Worm (Caenorhabditis elegans): ENCODE results near the gene C35B1.2.

C35B1.2 gene

DNA sequence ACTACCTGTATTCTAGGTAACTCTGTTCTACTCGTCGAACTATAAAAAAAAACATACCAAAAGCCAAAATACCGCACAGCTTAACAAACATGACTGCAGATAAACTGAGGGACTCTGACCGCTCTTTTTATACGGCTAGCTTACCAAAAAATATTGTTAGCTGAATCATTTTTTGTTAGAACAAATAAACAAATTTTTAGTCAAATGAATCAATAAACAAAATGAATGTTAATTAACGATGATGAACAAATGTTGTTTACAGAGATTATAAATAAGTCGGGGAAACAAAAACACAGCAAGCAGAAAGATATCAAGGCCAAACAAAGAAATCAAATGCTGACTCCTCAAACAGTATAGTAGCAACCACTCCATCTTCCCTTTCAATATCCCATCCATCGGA, 22.4 kb upstream of the C35B1.2 start, which contains the start of gene ilys-6 (continued):
- no peak for TF ChIP-seq lin-35 (GFP tag; optimal IDR thresholded peaks at IDR 0.05)

DNA sequence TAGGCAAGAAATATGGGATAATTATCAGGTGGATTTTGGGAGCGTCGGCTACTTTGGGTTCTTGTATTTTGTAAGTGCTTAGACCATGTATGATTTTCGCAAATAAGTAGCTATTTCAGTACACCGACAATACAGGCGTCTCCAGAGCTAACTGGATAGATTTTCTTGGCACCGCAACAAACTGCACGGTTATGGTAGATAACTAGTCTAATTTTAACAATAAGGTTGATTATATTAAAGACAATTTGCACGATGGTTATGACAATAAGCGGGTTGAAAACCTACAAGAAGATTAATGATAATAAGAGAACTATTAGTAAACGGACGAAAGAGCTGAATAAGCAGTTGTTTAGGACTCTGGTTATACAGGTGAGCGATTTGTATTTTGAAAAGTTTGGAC, 18.7 kb upstream of the C35B1.2 start:
- TF ChIP-seq let-607 (tag; optimal IDR thresholded peaks at IDR 0.05), result no peak
- TF ChIP-seq madf-10 (tag; optimal IDR thresholded peaks at IDR 0.05), result no peak
- no peak for TF ChIP-seq zim-3 (tag; optimal IDR thresholded peaks at IDR 0.05)
- no peak for TF ChIP-seq snpc-1.3 (tag; optimal IDR thresholded peaks at IDR 0.05; ENCODE audit: insufficient read depth)
- TF ChIP-seq T26A5.8 (tag; optimal IDR thresholded peaks at IDR 0.05), result no peak
- TF ChIP-seq nfya-1 (tag; optimal IDR thresholded peaks at IDR 0.05; ENCODE audit: borderline replicate concordance, insufficient read depth), result no peak
- TF ChIP-seq mel-28 (tag; optimal IDR thresholded peaks at IDR 0.05; ENCODE audit: borderline replicate concordance), result no peak
- no peak for TF ChIP-seq ztf-25 (GFP tag; IDR thresholded peaks at IDR 0.05)
- no peak for TF ChIP-seq attf-3 (GFP tag; conservative IDR thresholded peaks at IDR 0.05)
- no peak for TF ChIP-seq nhr-179 (tag; optimal IDR thresholded peaks at IDR 0.05)
- no peak for TF ChIP-seq Y67H2A.10 (GFP tag; conservative IDR thresholded peaks at IDR 0.05)
- TF ChIP-seq B0261.1 (tag; optimal IDR thresholded peaks at IDR 0.05), result no peak
- no peak for TF ChIP-seq ama-1 (optimal IDR thresholded peaks at IDR 0.05)
- no peak for TF ChIP-seq ama-1 (GFP tag; optimal IDR thresholded peaks at IDR 0.05)
- TF ChIP-seq akir-1 (GFP tag; optimal IDR thresholded peaks at IDR 0.05), result no peak
- TF ChIP-seq lir-1 (GFP tag; conservative IDR thresholded peaks at IDR 0.05), result no peak
- no peak for TF ChIP-seq snpc-1.1 (tag; optimal IDR thresholded peaks at IDR 0.05; ENCODE audit: insufficient read depth)
- TF ChIP-seq him-1 (tag; optimal IDR thresholded peaks at IDR 0.05), result no peak

DNA sequence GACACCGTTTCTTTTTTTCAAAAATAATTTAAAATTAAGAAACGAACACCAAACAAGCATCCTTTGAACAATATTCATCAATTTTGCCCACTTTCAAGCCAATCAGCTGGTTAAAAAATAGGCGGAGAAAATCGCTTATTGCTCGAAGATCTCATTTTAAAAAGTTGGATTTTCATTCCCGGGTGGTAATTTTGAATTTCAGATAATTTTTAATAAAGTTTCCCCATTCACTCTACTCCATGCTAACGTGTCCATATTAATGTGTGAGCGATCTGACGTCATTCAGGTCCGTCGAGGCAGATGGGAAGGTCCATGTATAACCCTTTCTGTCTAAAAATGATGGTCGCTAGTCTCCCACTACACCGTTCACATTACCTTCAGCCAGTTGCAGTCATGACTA, 17.5 kb upstream of the C35B1.2 start, which contains the start of gene fbxb-55:
Gene fbxb-55 (plus strand): TSS at position 301 of the 400 bp plus-strand sequence.
- no peak for TF ChIP-seq ets-4 (GFP tag; optimal IDR thresholded peaks at IDR 0.05)
- no peak for TF ChIP-seq attf-5 (GFP tag; optimal IDR thresholded peaks at IDR 0.05)

DNA sequence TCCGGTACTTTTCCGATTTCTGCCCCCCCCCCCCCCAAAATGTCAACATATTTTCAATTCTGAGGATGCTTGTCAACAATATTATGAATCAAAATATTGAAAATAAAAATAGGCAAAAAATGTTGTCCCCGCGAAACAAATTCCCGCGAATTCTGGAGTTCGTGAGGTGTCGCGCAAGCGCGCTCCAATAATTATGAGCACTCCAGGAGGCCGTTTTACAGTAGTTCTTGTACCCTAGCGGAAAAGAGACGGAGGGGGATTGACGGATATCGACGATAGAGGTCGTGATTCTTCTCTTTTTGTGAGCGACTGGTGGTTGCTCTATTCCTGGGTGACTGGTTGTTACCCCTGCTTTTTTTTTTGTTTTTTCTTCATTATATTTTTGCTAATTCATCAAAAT, 15.2 kb upstream of the C35B1.2 start:
- TF ChIP-seq ccch-3 (GFP tag; optimal IDR thresholded peaks at IDR 0.05), result no peak
- no peak for TF ChIP-seq Y79H2A.3 (GFP tag; conservative IDR thresholded peaks at IDR 0.05)
- no peak for TF ChIP-seq nfyb-1 (GFP tag; IDR thresholded peaks at IDR 0.05)

DNA sequence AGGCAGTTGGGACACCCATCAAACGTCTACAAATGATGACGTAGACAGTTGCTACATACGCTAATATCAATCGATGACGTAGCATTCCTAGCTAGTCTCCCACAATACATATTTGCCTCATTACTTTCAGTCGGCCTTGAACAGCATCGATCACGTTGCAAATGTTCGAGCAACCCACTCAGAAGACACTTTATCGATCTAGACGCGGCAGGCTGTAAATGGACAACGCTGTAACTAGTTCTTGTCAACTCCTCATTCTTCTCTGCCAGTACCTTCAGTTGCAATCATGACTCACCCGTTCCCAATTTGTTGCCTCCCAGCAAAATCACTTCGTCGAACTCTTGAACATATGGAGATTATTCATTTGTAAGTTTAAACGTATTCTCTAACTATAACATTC, 14.0 kb upstream of the C35B1.2 start, which contains the start of gene pqn-75:
Gene pqn-75 (plus strand): TSS at position 301 of the 400 bp plus-strand sequence.
- TF ChIP-seq nfya-1 (tag; optimal IDR thresholded peaks at IDR 0.05; ENCODE audit: borderline replicate concordance, insufficient read depth), result no peak
- TF ChIP-seq repo-1 (tag; optimal IDR thresholded peaks at IDR 0.05), result no peak
- no peak for TF ChIP-seq akir-1 (GFP tag; optimal IDR thresholded peaks at IDR 0.05)
- TF ChIP-seq T07F8.4 (tag; optimal IDR thresholded peaks at IDR 0.05), result no peak
- no peak for TF ChIP-seq mel-28 (tag; optimal IDR thresholded peaks at IDR 0.05; ENCODE audit: borderline replicate concordance)
- TF ChIP-seq lin-40 (tag; optimal IDR thresholded peaks at IDR 0.05), result no peak
- no peak for TF ChIP-seq Y79H2A.3 (GFP tag; conservative IDR thresholded peaks at IDR 0.05)
- no peak for TF ChIP-seq snpc-4 (GFP tag; optimal IDR thresholded peaks at IDR 0.05)
- no peak for TF ChIP-seq snpc-4 (tag; optimal IDR thresholded peaks at IDR 0.05)
- TF ChIP-seq madf-6 (GFP tag; IDR thresholded peaks at IDR 0.05), result no peak

DNA sequence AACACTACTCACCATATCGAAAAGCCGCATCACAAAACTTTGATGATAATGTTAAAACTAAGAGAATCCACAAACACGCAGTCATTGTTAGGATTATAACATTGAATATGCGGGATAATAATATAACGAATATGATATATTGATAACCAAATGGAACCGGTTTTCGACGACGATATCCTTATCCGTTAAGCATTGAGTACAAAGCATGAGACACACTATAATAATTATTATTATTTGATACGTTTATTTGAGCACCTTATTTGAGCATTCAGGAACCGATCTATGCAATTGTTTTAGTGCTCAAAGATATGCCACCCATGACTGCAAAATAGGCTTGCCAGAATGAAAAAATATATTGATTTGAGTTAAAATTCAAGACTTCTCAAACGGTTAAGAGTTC, 11.4 kb upstream of the C35B1.2 start, which contains the start of gene W03D2.9:
Gene W03D2.9 (minus strand): TSS at position 101 of the 400 bp plus-strand sequence.
- no peak for TF ChIP-seq nhr-90 (tag; optimal IDR thresholded peaks at IDR 0.05)
- no peak for TF ChIP-seq him-1 (tag; optimal IDR thresholded peaks at IDR 0.05)
- no peak for TF ChIP-seq egrh-3 (GFP tag; IDR thresholded peaks at IDR 0.05)
- TF ChIP-seq B0336.3 (GFP tag; IDR thresholded peaks at IDR 0.05), result no peak
- TF ChIP-seq T26A5.8 (tag; optimal IDR thresholded peaks at IDR 0.05), result no peak
- TF ChIP-seq Y67H2A.10 (GFP tag; conservative IDR thresholded peaks at IDR 0.05), result no peak
- TF ChIP-seq ama-1 (optimal IDR thresholded peaks at IDR 0.05), result no peak
- TF ChIP-seq ama-1 (GFP tag; optimal IDR thresholded peaks at IDR 0.05), result no peak
- no peak for TF ChIP-seq lir-1 (GFP tag; conservative IDR thresholded peaks at IDR 0.05)
- TF ChIP-seq gei-17 (GFP tag; optimal IDR thresholded peaks at IDR 0.05), result no peak
- TF ChIP-seq sea-2 (GFP tag; IDR thresholded peaks at IDR 0.05), result no peak
- TF ChIP-seq F55B11.4 (tag; optimal IDR thresholded peaks at IDR 0.05; ENCODE audit: borderline replicate concordance, insufficient read depth), result no peak
- TF ChIP-seq B0261.1 (tag; optimal IDR thresholded peaks at IDR 0.05), result no peak
- TF ChIP-seq ets-4 (GFP tag; optimal IDR thresholded peaks at IDR 0.05), result no peak

Data from whole organism, young adult.